Worm (Caenorhabditis elegans): ENCODE data around the gene T20G5.12.
"Not testable (repeated sequence)": the region's sequence is repeated elsewhere in the genome, so short reads cannot be mapped to it uniquely, and the experiment has no call there.

The T20G5.12 gene

ce11 chrIII:10218587-10218986, 17.2 kb downstream of the T20G5.12 start, which contains the start of the genes rde-4 and cox-14 (continued):
- TF ChIP-seq ceh-63 (GFP tag; optimal IDR thresholded peaks at IDR 0.05) (no peak), nhr-85 (tag) (peak; percentile 89), ztf-4 (tag; optimal IDR thresholded peaks at IDR 0.05) (peak; percentile 40), nhr-19 (GFP tag; conservative IDR thresholded peaks at IDR 0.05) (no peak), lsy-2 (tag; optimal IDR thresholded peaks at IDR 0.05) (peak; percentile 99), dsc-1 (tag; optimal IDR thresholded peaks at IDR 0.05) (peak; percentile 78), blmp-1 (tag; optimal IDR thresholded peaks at IDR 0.05) (peak; percentile 90), mab-9 (GFP tag; IDR thresholded peaks at IDR 0.05) (no peak), vab-15 (tag; optimal IDR thresholded peaks at IDR 0.05) (no peak), unc-30 (tag; optimal IDR thresholded peaks at IDR 0.05) (no peak), unc-98 (GFP tag; IDR thresholded peaks at IDR 0.05) (no peak), tbx-2 (tag; optimal IDR thresholded peaks at IDR 0.05) (peak; percentile 82), dpl-1 (GFP tag; optimal IDR thresholded peaks at IDR 0.05) (peak; percentile 84 to 93 (median 87)), sox-4 (tag; optimal IDR thresholded peaks at IDR 0.05) (peak; percentile 56), nhr-84 (tag; optimal IDR thresholded peaks at IDR 0.05) (no peak), mef-2 (tag; optimal IDR thresholded peaks at IDR 0.05) (no peak), lin-15B (tag; optimal IDR thresholded peaks at IDR 0.05) (peak; percentile 89), aly-2 (tag; optimal IDR thresholded peaks at IDR 0.05) (peak; percentile 27), nhr-28 (tag; optimal IDR thresholded peaks at IDR 0.05) (no peak), fos-1 (tag; optimal IDR thresholded peaks at IDR 0.05) (peak; percentile 39), ces-1 (GFP tag; optimal IDR thresholded peaks at IDR 0.05) (no peak), fkh-10 (GFP tag; optimal IDR thresholded peaks at IDR 0.05) (peak; percentile 16), fkh-8 (tag; optimal IDR thresholded peaks at IDR 0.05) (no peak), nhr-11 (tag; optimal IDR thresholded peaks at IDR 0.05) (peak; percentile 35), xbp-1 (tag; optimal IDR thresholded peaks at IDR 0.05) (peak; percentile 84), zag-1 (tag; optimal IDR thresholded peaks at IDR 0.05) (no peak), C34B4.2 (tag; optimal IDR thresholded peaks at IDR 0.05) (no peak), pqm-1 (tag; optimal IDR thresholded peaks at IDR 0.05) (no peak), ama-1 (optimal IDR thresholded peaks at IDR 0.05) (peak; percentile 58), egl-13 (tag; optimal IDR thresholded peaks at IDR 0.05) (peak; percentile 71), lin-35 (GFP tag; optimal IDR thresholded peaks at IDR 0.05) (peak; percentile 91 to 94), hpl-2 (GFP tag; optimal IDR thresholded peaks at IDR 0.05) (no peak), isw-1 (GFP tag; IDR thresholded peaks at IDR 0.05) (no peak), nhr-237 (tag; optimal IDR thresholded peaks at IDR 0.05) (peak; percentile 38), egl-27 (tag; optimal IDR thresholded peaks at IDR 0.05) (no peak), zip-4 (GFP tag; optimal IDR thresholded peaks at IDR 0.05) (no peak), alr-1 (tag; optimal IDR thresholded peaks at IDR 0.05; ENCODE audit: borderline replicate concordance) (no peak), fkh-4 (tag; optimal IDR thresholded peaks at IDR 0.05; ENCODE audit: borderline replicate concordance) (no peak), hlh-4 (tag; optimal IDR thresholded peaks at IDR 0.05) (no peak)

- TF ChIP-seq dpl-1 (GFP tag; optimal IDR thresholded peaks at IDR 0.05); hlh-17 (GFP tag; optimal IDR thresholded peaks at IDR 0.05; ENCODE audit: borderline replicate concordance); pax-3 (tag; optimal IDR thresholded peaks at IDR 0.05): not testable (repeated sequence)
Measured at ce11 chrIII:10221860-10222259, 20.5 kb downstream of the T20G5.12 start, which contains the start of gene Y70G10A.4. TSS of gene Y70G10A.4 (plus strand) at chrIII:10222160.

- TF ChIP-seq lir-3 (tag; optimal IDR thresholded peaks at IDR 0.05; ENCODE audit: poor library complexity): peak; percentile 79
- TF ChIP-seq nhr-28 (tag; optimal IDR thresholded peaks at IDR 0.05): peak; percentile 47
Measured at ce11 chrIII:10225056-10225455, 23.7 kb downstream of the T20G5.12 start.
